Worm (Caenorhabditis elegans) whole organism, L1 larva: ENCODE measurements around the gene F11G11.14.

Experiments used
- Y116A8C.19 ChIP-seq: sonication (generic microtip); optimal IDR thresholded peaks from 2 replicates; lab custom pipeline; 2016; ENCODE audit warnings: missing compliant biosample characterization, missing genetic modification characterization, borderline replicate concordance
- aly-2 ChIP-seq: fragments of 150-350 bp; optimal IDR thresholded peaks from 2 replicates; lab custom pipeline; 2014; ENCODE audit warnings: missing biosample characterization, missing genetic modification characterization
- ceh-82 ChIP-seq, 3 experiments: fragments of 150-350 bp in 1 of 3; sonication (generic microtip) in 2 of 3; optimal IDR thresholded peaks; 2 replicates each; lab custom pipeline; 2014 to 2017; ENCODE audit warnings: missing biosample characterization in 3 of 3, missing genetic modification characterization in 3 of 3
- dpl-1 ChIP-seq, 3 experiments: fragments of 150-350 bp in 2 of 3; sonication (generic microtip) in 1 of 3; optimal IDR thresholded peaks; 2 replicates each; lab custom pipeline; 2014 to 2017; ENCODE audit warnings: missing biosample characterization in 3 of 3, missing genetic modification characterization in 3 of 3, missing genetic modification reagents in 3 of 3
- elt-3 ChIP-seq, 6 experiments: fragments of 150-350 bp in 1 of 6; sonication (generic microtip); optimal IDR thresholded peaks; 2 replicates each; lab custom pipeline; 2017 to 2018; ENCODE audit warnings: missing biosample characterization in 6 of 6, missing genetic modification characterization in 6 of 6, inconsistent platforms in 1 of 6
- fkh-10 ChIP-seq: sonication (generic microtip); optimal IDR thresholded peaks from 2 replicates; lab custom pipeline; 2017; ENCODE audit warnings: missing biosample characterization, missing genetic modification reagents, missing genetic modification characterization
- fkh-4 ChIP-seq: sonication (generic microtip); optimal IDR thresholded peaks from 2 replicates; lab custom pipeline; 2016; ENCODE audit warnings: missing compliant biosample characterization, missing genetic modification characterization, borderline replicate concordance
- nhr-12 ChIP-seq: sonication (generic microtip); optimal IDR thresholded peaks from 2 replicates; lab custom pipeline; 2017; ENCODE audit warnings: missing biosample characterization, missing genetic modification characterization
- nhr-19 ChIP-seq: fragments of 200-800 bp; sonication (Bioruptor generic); conservative IDR thresholded peaks from 2 replicates; pipeline ENCODE4 v1.3.6; 2022; ENCODE audit warnings: missing genetic modification characterization, missing compliant biosample characterization
- nhr-76 ChIP-seq: sonication (generic microtip); optimal IDR thresholded peaks from 2 replicates; lab custom pipeline; 2017; ENCODE audit warnings: missing biosample characterization, missing genetic modification characterization
- tbx-2 ChIP-seq: sonication (generic microtip); optimal IDR thresholded peaks from 2 replicates; lab custom pipeline; 2016; ENCODE audit warnings: missing genetic modification characterization, missing compliant biosample characterization
- ztf-11 ChIP-seq, 2 experiments: sonication (generic microtip); optimal IDR thresholded peaks; 2 replicates each; lab custom pipeline; 2016 to 2017; ENCODE audit warnings: missing genetic modification characterization in 2 of 2, missing biosample characterization in 1 of 2, missing compliant biosample characterization in 1 of 2

- TF ChIP-seq nhr-19 (GFP tag; lab: Robert Waterston, UW) (no peak), fkh-10 (GFP tag; lab: Kevin White, UChicago) (no peak), elt-3 (tag; optimal IDR thresholded peaks at IDR 0.05; lab: Kevin White, UChicago) (no peak), ztf-11 (tag; optimal IDR thresholded peaks at IDR 0.05; lab: Kevin White, UChicago) (no peak), fkh-4 (tag; lab: Kevin White, UChicago) (no peak), Y116A8C.19 (tag; lab: Kevin White, UChicago) (no peak), aly-2 (tag; lab: Kevin White, UChicago) (no peak), nhr-76 (tag; lab: Kevin White, UChicago) (no peak), tbx-2 (tag; lab: Kevin White, UChicago) (no peak), ceh-82 (tag; optimal IDR thresholded peaks at IDR 0.05; lab: Kevin White, UChicago) (no peak), nhr-12 (no peak), dpl-1 (GFP tag; optimal IDR thresholded peaks at IDR 0.05; lab: Kevin White, UChicago) (no peak)
These were observed 2.6 kb downstream of the F11G11.14 start for ce11 chrII:4866045-4866444.
